Worm (Caenorhabditis elegans): ENCODE measurements around the gene sra-1.

Gene sra-1

ce11 chrII:9521570-9521969, at the start of gene sra-1:
sra-1 (minus strand) TSS chrII:9521670.
- TF ChIP-seq flt-1 (GFP tag; IDR thresholded peaks at IDR 0.05) (no peak), ztf-23 (GFP tag; IDR thresholded peaks at IDR 0.05) (no peak), cog-1 (tag; optimal IDR thresholded peaks at IDR 0.05) (no peak), tab-1 (GFP tag; IDR thresholded peaks at IDR 0.05) (no peak), ztf-29 (GFP tag; IDR thresholded peaks at IDR 0.05) (no peak), T22C8.4 (GFP tag; IDR thresholded peaks at IDR 0.05) (no peak), klf-2 (GFP tag; conservative IDR thresholded peaks at IDR 0.05) (no peak), med-1 (GFP tag; optimal IDR thresholded peaks at IDR 0.05; ENCODE audit: insufficient read depth) (no peak), ref-1 (GFP tag; conservative IDR thresholded peaks at IDR 0.05) (no peak)

DNA sequence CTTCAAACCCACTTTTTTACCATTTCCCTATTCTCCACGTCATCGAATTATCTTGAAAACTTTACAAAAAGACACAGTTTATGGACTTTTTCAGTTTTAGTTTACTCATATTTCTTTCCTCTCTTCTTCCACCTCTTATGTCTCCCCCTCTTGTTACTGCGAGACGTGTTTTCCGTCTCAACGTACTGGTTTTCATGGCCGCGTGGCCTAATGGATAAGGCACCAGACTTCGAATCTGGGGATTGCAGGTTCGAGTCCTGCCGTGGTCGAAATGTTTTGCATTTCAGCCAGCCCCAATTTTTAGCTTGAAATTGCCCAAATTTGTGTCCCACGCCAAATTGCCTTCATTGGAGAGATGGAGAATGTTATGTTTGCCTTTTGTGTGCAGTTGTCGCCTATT, 44.6 kb upstream of the sra-1 start:
- TF ChIP-seq tab-1 (GFP tag; IDR thresholded peaks at IDR 0.05) (peak; percentile 97), klf-2 (GFP tag; conservative IDR thresholded peaks at IDR 0.05) (peak; percentile 83), cog-1 (tag; optimal IDR thresholded peaks at IDR 0.05) (peak; percentile 61), med-1 (GFP tag; optimal IDR thresholded peaks at IDR 0.05; ENCODE audit: insufficient read depth) (peak; percentile 47), ref-1 (GFP tag; conservative IDR thresholded peaks at IDR 0.05) (peak; percentile 93), ztf-23 (GFP tag; IDR thresholded peaks at IDR 0.05) (peak; percentile 92), ztf-29 (GFP tag; IDR thresholded peaks at IDR 0.05) (peak; percentile 83), T22C8.4 (GFP tag; IDR thresholded peaks at IDR 0.05) (peak; percentile 89), flt-1 (GFP tag; IDR thresholded peaks at IDR 0.05) (peak; percentile 97)

- TF ChIP-seq ref-1 (GFP tag; conservative IDR thresholded peaks at IDR 0.05) (no peak), ztf-29 (GFP tag; IDR thresholded peaks at IDR 0.05) (no peak), klf-2 (GFP tag; conservative IDR thresholded peaks at IDR 0.05) (no peak), cog-1 (tag; optimal IDR thresholded peaks at IDR 0.05) (no peak), ztf-23 (GFP tag; IDR thresholded peaks at IDR 0.05) (no peak), med-1 (GFP tag; optimal IDR thresholded peaks at IDR 0.05; ENCODE audit: insufficient read depth) (no peak), tab-1 (GFP tag; IDR thresholded peaks at IDR 0.05) (no peak), T22C8.4 (GFP tag; IDR thresholded peaks at IDR 0.05) (no peak), flt-1 (GFP tag; IDR thresholded peaks at IDR 0.05) (no peak)
Observed at ce11 chrII:9560895-9561294, 39.4 kb upstream of the sra-1 start.

- TF ChIP-seq med-1 (GFP tag; optimal IDR thresholded peaks at IDR 0.05; ENCODE audit: insufficient read depth) (no peak), klf-2 (GFP tag; conservative IDR thresholded peaks at IDR 0.05) (no peak), ref-1 (GFP tag; conservative IDR thresholded peaks at IDR 0.05) (no peak), ztf-29 (GFP tag; IDR thresholded peaks at IDR 0.05) (no peak), cog-1 (tag; optimal IDR thresholded peaks at IDR 0.05) (no peak), flt-1 (GFP tag; IDR thresholded peaks at IDR 0.05) (no peak), T22C8.4 (GFP tag; IDR thresholded peaks at IDR 0.05) (no peak), tab-1 (GFP tag; IDR thresholded peaks at IDR 0.05) (no peak), ztf-23 (GFP tag; IDR thresholded peaks at IDR 0.05) (no peak)
Observed at ce11 chrII:9559929-9560328, 38.5 kb upstream of the sra-1 start, which contains the start of gene F35H8.4. F35H8.4 (minus strand) TSS chrII:9560029.

DNA sequence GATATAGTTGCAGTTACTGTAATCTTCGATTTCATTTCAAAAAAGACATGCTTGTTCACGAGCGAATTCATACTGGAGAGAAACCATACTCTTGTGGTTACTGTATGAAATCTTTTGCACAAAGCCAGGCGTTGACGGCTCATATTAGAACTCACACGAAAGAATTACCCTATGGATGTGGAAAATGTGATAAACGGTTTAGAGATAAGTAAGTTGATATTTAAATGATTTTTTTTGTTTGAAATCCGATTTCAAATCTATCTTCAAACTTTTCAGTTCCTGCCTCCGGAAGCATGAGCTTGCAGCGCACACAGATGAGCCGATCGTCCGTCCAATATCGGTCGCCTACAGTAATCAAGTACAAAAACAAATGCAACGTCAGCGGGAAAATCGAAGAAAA, 37.4 kb upstream of the sra-1 start:
- no peak for TF ChIP-seq ztf-29 (GFP tag; IDR thresholded peaks at IDR 0.05)

DNA sequence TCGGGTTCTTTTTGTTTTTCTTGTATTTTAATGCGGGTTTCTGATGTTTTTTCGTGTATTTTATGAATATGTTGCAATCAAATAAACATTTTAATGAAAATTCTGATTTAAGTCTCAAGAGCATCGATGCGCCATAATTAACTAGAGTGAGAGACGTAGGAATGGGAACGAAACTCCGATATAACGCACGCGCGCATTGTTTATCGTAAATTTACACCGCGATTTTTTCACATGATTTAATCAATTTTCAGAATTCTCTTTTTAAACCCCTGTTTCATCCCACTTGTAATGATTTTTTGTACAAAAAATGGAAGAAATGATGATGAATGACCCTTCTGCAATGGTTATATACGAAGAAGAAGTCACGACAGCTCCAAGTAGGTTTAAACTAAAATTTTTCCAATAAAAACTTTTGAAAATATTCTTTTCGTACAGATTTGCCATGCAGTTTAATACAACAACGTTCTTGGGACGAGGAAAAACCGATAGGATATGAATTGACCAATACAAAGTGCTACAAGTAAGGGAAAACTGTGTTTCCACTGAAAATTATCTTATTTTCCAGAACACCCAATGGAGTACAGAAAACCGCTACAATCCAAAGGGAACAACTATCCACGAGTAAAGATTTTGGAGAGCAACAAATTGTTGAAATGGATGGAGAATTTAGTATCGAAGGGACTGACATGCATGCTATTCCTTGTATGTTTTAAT, 36.1 kb upstream of the sra-1 start, which contains the start of gene zfp-2:
Gene zfp-2 (plus strand): TSS at position 214 of the 714 bp plus-strand sequence.
- no peak for TF ChIP-seq T22C8.4 (GFP tag; IDR thresholded peaks at IDR 0.05)
- TF ChIP-seq ref-1 (GFP tag; conservative IDR thresholded peaks at IDR 0.05), result no peak
- TF ChIP-seq ztf-29 (GFP tag; IDR thresholded peaks at IDR 0.05), result no peak
- TF ChIP-seq med-1 (GFP tag; optimal IDR thresholded peaks at IDR 0.05; ENCODE audit: insufficient read depth), result no peak
- no peak for TF ChIP-seq cog-1 (tag; optimal IDR thresholded peaks at IDR 0.05)
- no peak for TF ChIP-seq klf-2 (GFP tag; conservative IDR thresholded peaks at IDR 0.05)
- no peak for TF ChIP-seq flt-1 (GFP tag; IDR thresholded peaks at IDR 0.05)
- TF ChIP-seq tab-1 (GFP tag; IDR thresholded peaks at IDR 0.05), result no peak
- no peak for TF ChIP-seq ztf-23 (GFP tag; IDR thresholded peaks at IDR 0.05)

DNA sequence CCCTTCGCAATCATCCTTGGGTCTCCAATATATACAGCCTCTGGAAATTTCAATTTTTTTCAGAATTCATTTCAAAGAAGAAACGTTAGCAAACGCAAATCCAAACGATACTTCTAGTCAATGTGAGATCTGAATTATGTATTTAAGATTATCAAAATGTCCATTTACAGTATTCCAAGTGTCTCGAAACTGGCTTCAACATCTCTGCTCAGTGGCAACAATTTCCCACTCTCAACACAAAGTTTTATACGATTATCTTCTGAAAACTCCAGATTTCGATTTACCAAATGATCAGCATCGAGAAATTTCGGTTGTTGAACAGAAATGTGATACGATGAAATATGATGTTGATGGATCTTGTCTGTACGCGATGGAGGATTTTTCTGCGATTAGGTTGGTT, 35.1 kb upstream of the sra-1 start:
- TF ChIP-seq ztf-23 (GFP tag; IDR thresholded peaks at IDR 0.05) (no peak), T22C8.4 (GFP tag; IDR thresholded peaks at IDR 0.05) (no peak), flt-1 (GFP tag; IDR thresholded peaks at IDR 0.05) (no peak), klf-2 (GFP tag; conservative IDR thresholded peaks at IDR 0.05) (no peak), ref-1 (GFP tag; conservative IDR thresholded peaks at IDR 0.05) (no peak), ztf-29 (GFP tag; IDR thresholded peaks at IDR 0.05) (no peak), med-1 (GFP tag; optimal IDR thresholded peaks at IDR 0.05; ENCODE audit: insufficient read depth) (no peak)

DNA sequence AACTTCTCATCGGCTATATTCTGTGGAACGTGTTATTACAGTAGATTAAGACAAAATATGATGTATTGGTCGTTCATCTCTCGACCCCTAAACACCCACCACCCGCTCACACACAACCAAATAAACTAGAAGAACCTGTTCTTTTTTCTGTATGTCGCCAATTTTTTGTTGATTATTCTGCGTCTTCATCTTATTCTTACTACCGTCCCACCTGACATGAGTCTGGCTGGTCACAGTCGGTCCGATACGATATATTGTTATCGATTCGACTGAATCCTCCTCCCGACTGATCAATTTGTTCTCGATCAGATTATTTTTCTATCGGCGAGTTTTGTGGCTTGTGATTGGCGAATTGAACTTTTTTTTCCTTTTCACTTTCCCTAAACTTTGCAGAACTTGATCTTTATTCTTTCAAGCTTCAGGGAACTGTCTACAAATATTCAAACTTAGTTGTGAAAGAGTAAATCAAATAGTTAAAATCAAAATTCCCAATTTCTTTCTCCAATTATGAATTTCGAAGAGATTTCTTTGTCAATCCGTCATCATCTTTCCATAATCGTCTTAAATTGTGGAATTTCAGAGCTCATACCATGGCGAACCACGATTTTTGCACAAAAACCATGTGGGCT, 33.6 kb upstream of the sra-1 start, which contains the start of gene F35H8.2:
Gene F35H8.2 (plus strand): TSS at position 579 of the 629 bp plus-strand sequence.
- TF ChIP-seq T22C8.4 (GFP tag; IDR thresholded peaks at IDR 0.05), result no peak
- no peak for TF ChIP-seq flt-1 (GFP tag; IDR thresholded peaks at IDR 0.05)
- TF ChIP-seq tab-1 (GFP tag; IDR thresholded peaks at IDR 0.05), result no peak
- TF ChIP-seq med-1 (GFP tag; optimal IDR thresholded peaks at IDR 0.05; ENCODE audit: insufficient read depth), result no peak
- TF ChIP-seq ref-1 (GFP tag; conservative IDR thresholded peaks at IDR 0.05), result no peak
- no peak for TF ChIP-seq ztf-23 (GFP tag; IDR thresholded peaks at IDR 0.05)

DNA sequence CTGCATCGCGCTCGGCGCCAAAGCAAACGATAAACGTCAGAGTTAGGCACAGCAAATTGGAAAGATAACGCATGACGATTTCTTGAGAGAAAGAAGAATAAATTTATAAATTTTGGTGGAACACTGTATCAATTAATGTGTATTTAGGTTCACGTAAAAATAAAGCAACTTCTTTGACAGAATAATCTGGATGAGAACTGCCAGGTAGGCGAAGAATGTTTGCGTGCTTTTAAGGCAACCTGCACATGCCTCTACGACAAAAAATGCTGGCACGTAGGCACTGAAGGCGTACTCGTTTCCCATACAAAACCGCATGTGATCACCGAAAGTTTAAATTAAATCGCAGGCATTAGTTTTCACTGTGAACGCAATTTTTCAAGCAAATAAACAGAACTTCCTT, 31.7 kb upstream of the sra-1 start, which contains the start of gene F35H8.1:
Gene F35H8.1 (minus strand): TSS at position 101 of the 400 bp plus-strand sequence.
- TF ChIP-seq ztf-23 (GFP tag; IDR thresholded peaks at IDR 0.05) (no peak), T22C8.4 (GFP tag; IDR thresholded peaks at IDR 0.05) (no peak), ref-1 (GFP tag; conservative IDR thresholded peaks at IDR 0.05) (no peak), med-1 (GFP tag; optimal IDR thresholded peaks at IDR 0.05; ENCODE audit: insufficient read depth) (no peak), cog-1 (tag; optimal IDR thresholded peaks at IDR 0.05) (no peak), flt-1 (GFP tag; IDR thresholded peaks at IDR 0.05) (no peak)

All from whole organism, midembryonic.